Worm (Caenorhabditis elegans): ENCODE data around the gene Y75B12B.10.

DNA sequence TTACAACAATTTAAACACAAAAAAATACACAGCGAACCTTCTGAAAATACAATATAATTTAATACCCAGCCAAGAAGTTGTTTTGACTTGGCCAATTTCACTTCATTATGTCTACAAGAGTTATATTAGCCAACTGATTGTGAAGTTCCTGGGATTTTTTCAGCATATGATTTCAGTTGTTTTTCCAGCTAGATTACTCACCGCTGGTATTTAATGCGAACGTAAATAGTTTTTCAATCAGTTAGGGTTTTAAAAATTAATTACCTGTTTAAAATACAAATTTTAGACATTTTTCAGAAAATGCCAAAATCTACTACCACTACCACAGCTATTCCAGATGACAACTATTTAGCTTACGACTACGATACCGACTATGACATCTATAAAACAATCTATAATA lies 25.8 kb downstream of the Y75B12B.10 start, which contains the start of gene srw-14:
- no peak for TF ChIP-seq ets-4 (GFP tag; optimal IDR thresholded peaks at IDR 0.05)
- no peak for TF ChIP-seq pha-4 (tag; optimal IDR thresholded peaks at IDR 0.05)
- no peak for TF ChIP-seq sdz-38 (tag; optimal IDR thresholded peaks at IDR 0.05)
- no peak for TF ChIP-seq ztf-22 (GFP tag; optimal IDR thresholded peaks at IDR 0.05)
- no peak for TF ChIP-seq unc-62 (GFP tag; optimal IDR thresholded peaks at IDR 0.05)
- no peak for TF ChIP-seq ama-1 (optimal IDR thresholded peaks at IDR 0.05)
- TF ChIP-seq ama-1 (GFP tag; optimal IDR thresholded peaks at IDR 0.05): no peak
- no peak for TF ChIP-seq K11D2.4 (GFP tag; IDR thresholded peaks at IDR 0.05)
- TF ChIP-seq B0035.1 (tag; optimal IDR thresholded peaks at IDR 0.05): no peak
- no peak for TF ChIP-seq snpc-4 (GFP tag; optimal IDR thresholded peaks at IDR 0.05)
- no peak for TF ChIP-seq snpc-4 (tag; optimal IDR thresholded peaks at IDR 0.05)
- no peak for TF ChIP-seq lsy-27 (tag; optimal IDR thresholded peaks at IDR 0.05; ENCODE audit: borderline replicate concordance, insufficient read depth)
- TF ChIP-seq him-1 (tag; optimal IDR thresholded peaks at IDR 0.05): no peak
- no peak for TF ChIP-seq F33H1.4 (GFP tag; IDR thresholded peaks at IDR 0.05)
- no peak for TF ChIP-seq F55B11.4 (tag; optimal IDR thresholded peaks at IDR 0.05; ENCODE audit: borderline replicate concordance, insufficient read depth)

All from whole organism, young adult.